Fruit fly (Drosophila melanogaster) whole organism, embryonic: ENCODE measurements around the gene Shc.

Experiments
- Abd-B ChIP-seq: fragments of 200-800 bp; sonication (Bioruptor generic); optimal IDR thresholded peaks from 2 replicates; lab custom pipeline; 2018; ENCODE audit warnings: missing biosample characterization, mild to moderate bottlenecking, missing genetic modification characterization, moderate library complexity
- Adf1 ChIP-seq: fragments of 200-800 bp; sonication (Bioruptor generic); IDR thresholded peaks from 2 replicates; pipeline ENCODE4 v1.3.6; 2022; ENCODE audit warnings: missing biosample characterization, missing genetic modification characterization
- B-H2 ChIP-seq: fragments of 200-800 bp; sonication (Bioruptor generic); optimal IDR thresholded peaks from 2 replicates; lab custom pipeline; 2018; ENCODE audit warnings: missing biosample characterization, mild to moderate bottlenecking, missing genetic modification characterization
- C15 ChIP-seq: fragments of 200-800 bp; sonication (Bioruptor generic); IDR thresholded peaks from 3 replicates; pipeline ENCODE4 v1.3.6; 2022; ENCODE audit warnings: missing biosample characterization, missing genetic modification characterization
- CG10267 ChIP-seq: fragments of 200-800 bp; sonication (Bioruptor generic); optimal IDR thresholded peaks from 2 replicates; lab custom pipeline; 2018; ENCODE audit warnings: missing biosample characterization, mild to moderate bottlenecking, missing genetic modification characterization, moderate library complexity
- CG10366 ChIP-seq: fragments of 200-800 bp; sonication (Bioruptor generic); IDR thresholded peaks from 2 replicates; pipeline ENCODE4 v1.3.6; 2022; ENCODE audit warnings: missing biosample characterization, missing genetic modification characterization
- CG11696 ChIP-seq: fragments of 200-800 bp; sonication (Bioruptor generic); IDR thresholded peaks from 2 replicates; pipeline ENCODE4 v1.3.6; 2022; ENCODE audit warnings: missing biosample characterization, missing genetic modification characterization
- CG13775 ChIP-seq: fragments of 200-800 bp; sonication (Bioruptor generic); optimal IDR thresholded peaks from 3 replicates; lab custom pipeline; 2017; ENCODE audit warnings: missing biosample characterization, mild to moderate bottlenecking, missing genetic modification characterization
- CG13894 ChIP-seq: fragments of 200-800 bp; sonication (Bioruptor generic); optimal IDR thresholded peaks from 3 replicates; lab custom pipeline; 2018; ENCODE audit warnings: missing biosample characterization, mild to moderate bottlenecking, missing genetic modification characterization, moderate library complexity
- CG1602 ChIP-seq: fragments of 200-800 bp; sonication (Bioruptor generic); optimal IDR thresholded peaks from 3 replicates; lab custom pipeline; 2016; ENCODE audit warnings: missing biosample characterization, missing genetic modification characterization
- CG16779 ChIP-seq: fragments of 200-800 bp; sonication (Bioruptor generic); IDR thresholded peaks from 2 replicates; pipeline ENCODE4 v1.3.6; 2022; ENCODE audit warnings: missing biosample characterization, missing genetic modification characterization
- CG16863 ChIP-seq: fragments of 200-800 bp; sonication (Bioruptor generic); optimal IDR thresholded peaks from 3 replicates; lab custom pipeline; 2016; ENCODE audit warnings: missing biosample characterization, missing genetic modification characterization
- CG17359 ChIP-seq: fragments of 200-800 bp; sonication (Bioruptor generic); optimal IDR thresholded peaks from 3 replicates; lab custom pipeline; 2018; ENCODE audit warnings: missing biosample characterization, mild to moderate bottlenecking, missing genetic modification characterization, moderate library complexity
- CG18619 ChIP-seq: fragments of 200-800 bp; sonication (Bioruptor generic); optimal IDR thresholded peaks from 3 replicates; lab custom pipeline; 2017; ENCODE audit warnings: missing biosample characterization, mild to moderate bottlenecking, missing genetic modification characterization
- CG2129 ChIP-seq: fragments of 200-800 bp; sonication (Bioruptor generic); IDR thresholded peaks from 2 replicates; pipeline ENCODE4 v1.3.6; 2022; ENCODE audit warnings: missing biosample characterization, missing genetic modification characterization; ENCODE audit not compliant: partially characterized antibody
- CG3281 ChIP-seq: fragments of 200-800 bp; sonication (Bioruptor generic); optimal IDR thresholded peaks from 3 replicates; lab custom pipeline; 2017; ENCODE audit warnings: missing biosample characterization, mild to moderate bottlenecking, missing genetic modification characterization
- CG34376 ChIP-seq: fragments of 200-800 bp; sonication (Bioruptor generic); optimal IDR thresholded peaks from 2 replicates; lab custom pipeline; 2018; ENCODE audit warnings: missing biosample characterization, mild to moderate bottlenecking, missing genetic modification characterization
- CG3726 ChIP-seq: fragments of 200-800 bp; sonication (Bioruptor generic); IDR thresholded peaks from 3 replicates; pipeline ENCODE4, ENCODE4 v1.3.6; 2022; ENCODE audit warnings: missing biosample characterization, missing genetic modification characterization
- CG3995 ChIP-seq: fragments of 200-800 bp; sonication (Bioruptor generic); optimal IDR thresholded peaks from 3 replicates; lab custom pipeline; 2016; ENCODE audit warnings: missing biosample characterization, missing genetic modification characterization
- CG42726 ChIP-seq: fragments of 200-800 bp; sonication (Bioruptor generic); IDR thresholded peaks from 2 replicates; pipeline ENCODE4 v1.3.6; 2022; ENCODE audit warnings: missing biosample characterization, missing genetic modification characterization; ENCODE audit not compliant: partially characterized antibody
- CG5953 ChIP-seq: fragments of 200-800 bp; sonication (Bioruptor generic); IDR thresholded peaks from 2 replicates; pipeline ENCODE4 v1.3.6; 2022; ENCODE audit warnings: missing biosample characterization, missing genetic modification characterization
- CG7357 ChIP-seq: fragments of 200-800 bp; sonication (Bioruptor generic); IDR thresholded peaks from 3 replicates; pipeline ENCODE4 v1.3.6; 2022; ENCODE audit warnings: missing biosample characterization, missing genetic modification characterization
- CG8924 ChIP-seq: fragments of 200-800 bp; optimal IDR thresholded peaks from 3 replicates; lab custom pipeline; 2019; ENCODE audit warnings: missing biosample characterization, mild to moderate bottlenecking, missing genetic modification characterization, moderate library complexity
- Chrac-16 ChIP-seq: fragments of 200-800 bp; sonication (Bioruptor generic); optimal IDR thresholded peaks from 3 replicates; lab custom pipeline; 2016; ENCODE audit warnings: missing biosample characterization, missing genetic modification characterization
- D19A ChIP-seq: fragments of 200-800 bp; optimal IDR thresholded peaks from 3 replicates; lab custom pipeline; 2019; ENCODE audit warnings: missing biosample characterization, mild to moderate bottlenecking, missing genetic modification characterization, moderate library complexity
- Dp ChIP-seq: fragments of 200-800 bp; sonication (Bioruptor generic); optimal IDR thresholded peaks from 2 replicates; lab custom pipeline; 2018; ENCODE audit warnings: missing biosample characterization, mild to moderate bottlenecking, missing genetic modification characterization, moderate library complexity
- HLHmδ ChIP-seq: fragments of 200-800 bp; sonication (Bioruptor generic); optimal IDR thresholded peaks from 2 replicates; lab custom pipeline; 2018; ENCODE audit warnings: missing biosample characterization, mild to moderate bottlenecking, missing genetic modification characterization, moderate library complexity
- Hey ChIP-seq: fragments of 200-800 bp; sonication (Bioruptor generic); optimal IDR thresholded peaks from 3 replicates; lab custom pipeline; 2018; ENCODE audit warnings: missing biosample characterization, mild to moderate bottlenecking, missing genetic modification characterization
- Mrtf ChIP-seq: fragments of 200-800 bp; sonication (Bioruptor generic); IDR thresholded peaks from 3 replicates; pipeline ENCODE4 v1.3.6; 2022; ENCODE audit warnings: missing biosample characterization, missing genetic modification characterization
- NK7.1 ChIP-seq: fragments of 200-800 bp; sonication (Bioruptor generic); optimal IDR thresholded peaks from 3 replicates; lab custom pipeline; 2016; ENCODE audit warnings: missing biosample characterization, missing genetic modification characterization
- Sry-β ChIP-seq: fragments of 200-800 bp; sonication (Bioruptor generic); optimal IDR thresholded peaks from 2 replicates; lab custom pipeline; 2018; ENCODE audit warnings: missing biosample characterization, mild to moderate bottlenecking, missing genetic modification characterization, moderate library complexity
- Ssrp ChIP-seq: fragments of 200-800 bp; sonication (Bioruptor generic); optimal IDR thresholded peaks from 2 replicates; lab custom pipeline; 2018; ENCODE audit warnings: missing biosample characterization, mild to moderate bottlenecking, missing genetic modification characterization, moderate library complexity
- Tbp ChIP-seq: fragments of >200 bp; optimal IDR thresholded peaks from 2 replicates; lab custom pipeline; 2018; ENCODE audit warnings: missing biosample characterization, missing genetic modification characterization
- ab ChIP-seq: fragments of 200-800 bp; sonication (Bioruptor generic); optimal IDR thresholded peaks from 2 replicates; lab custom pipeline; 2016; ENCODE audit warnings: missing biosample characterization, missing genetic modification characterization
- corto ChIP-seq: fragments of 200-800 bp; sonication (Bioruptor generic); optimal IDR thresholded peaks from 2 replicates; lab custom pipeline; 2016; ENCODE audit warnings: missing biosample characterization, mild to moderate bottlenecking, missing genetic modification characterization, moderate library complexity
- cwo ChIP-seq: fragments of 200-800 bp; sonication (Bioruptor generic); optimal IDR thresholded peaks from 3 replicates; lab custom pipeline; 2017; ENCODE audit warnings: missing biosample characterization, missing genetic modification characterization, mild to moderate bottlenecking, moderate library complexity, missing genetic modification reagents
- dati ChIP-seq: fragments of 200-800 bp; sonication (Bioruptor generic); IDR thresholded peaks from 2 replicates; pipeline ENCODE4 v1.3.6; 2022; ENCODE audit warnings: missing biosample characterization, missing genetic modification characterization
- ems ChIP-seq: fragments of 200-800 bp; sonication (Bioruptor generic); optimal IDR thresholded peaks from 3 replicates; lab custom pipeline; 2016; ENCODE audit warnings: missing biosample characterization, missing genetic modification characterization
- jing ChIP-seq: fragments of 200-800 bp; sonication (Bioruptor generic); optimal IDR thresholded peaks from 2 replicates; lab custom pipeline; 2018; ENCODE audit warnings: missing biosample characterization, mild to moderate bottlenecking, missing genetic modification characterization
- kah ChIP-seq: fragments of 200-800 bp; sonication (Bioruptor generic); optimal IDR thresholded peaks from 2 replicates; lab custom pipeline; 2018; ENCODE audit warnings: missing biosample characterization, mild to moderate bottlenecking, missing genetic modification characterization
- klu ChIP-seq: fragments of 200-800 bp; sonication (Bioruptor generic); IDR thresholded peaks from 2 replicates; pipeline ENCODE4 v1.3.6; 2022; ENCODE audit warnings: missing biosample characterization, missing genetic modification characterization
- lbe ChIP-seq: fragments of 200-800 bp; sonication (Bioruptor generic); optimal IDR thresholded peaks from 2 replicates; lab custom pipeline; 2016; ENCODE audit warnings: missing biosample characterization, mild to moderate bottlenecking, missing genetic modification characterization
- luna ChIP-seq: fragments of 200-800 bp; sonication (Bioruptor generic); optimal IDR thresholded peaks from 2 replicates; lab custom pipeline; 2016; ENCODE audit warnings: missing biosample characterization, missing genetic modification characterization
- p53 ChIP-seq: fragments of 200-800 bp; sonication (Bioruptor generic); optimal IDR thresholded peaks from 2 replicates; lab custom pipeline; 2016; ENCODE audit warnings: missing biosample characterization, missing genetic modification characterization
- pros ChIP-seq: fragments of 200-800 bp; sonication (Bioruptor generic); optimal IDR thresholded peaks from 3 replicates; lab custom pipeline; 2019; ENCODE audit warnings: missing biosample characterization, mild to moderate bottlenecking, missing genetic modification characterization, moderate library complexity
- repo ChIP-seq: fragments of 200-800 bp; sonication (Bioruptor generic); optimal IDR thresholded peaks from 2 replicates; lab custom pipeline; 2016; ENCODE audit warnings: missing biosample characterization, missing genetic modification characterization
- seq ChIP-seq: fragments of 200-800 bp; sonication (Bioruptor generic); IDR thresholded peaks from 2 replicates; pipeline ENCODE4 v1.3.6; 2022; ENCODE audit warnings: missing biosample characterization, missing genetic modification characterization
- sisA ChIP-seq: fragments of 200-800 bp; sonication (Bioruptor generic); IDR thresholded peaks from 2 replicates; pipeline ENCODE4 v1.3.6; 2022; ENCODE audit warnings: missing biosample characterization, missing genetic modification characterization
- sob ChIP-seq: fragments of 200-800 bp; sonication (Bioruptor generic); IDR thresholded peaks from 2 replicates; pipeline ENCODE4 v1.3.6; 2022; ENCODE audit warnings: missing biosample characterization, missing genetic modification characterization
- yki ChIP-seq: fragments of >200 bp; optimal IDR thresholded peaks from 3 replicates; lab custom pipeline; 2018

The Shc gene

DNA sequence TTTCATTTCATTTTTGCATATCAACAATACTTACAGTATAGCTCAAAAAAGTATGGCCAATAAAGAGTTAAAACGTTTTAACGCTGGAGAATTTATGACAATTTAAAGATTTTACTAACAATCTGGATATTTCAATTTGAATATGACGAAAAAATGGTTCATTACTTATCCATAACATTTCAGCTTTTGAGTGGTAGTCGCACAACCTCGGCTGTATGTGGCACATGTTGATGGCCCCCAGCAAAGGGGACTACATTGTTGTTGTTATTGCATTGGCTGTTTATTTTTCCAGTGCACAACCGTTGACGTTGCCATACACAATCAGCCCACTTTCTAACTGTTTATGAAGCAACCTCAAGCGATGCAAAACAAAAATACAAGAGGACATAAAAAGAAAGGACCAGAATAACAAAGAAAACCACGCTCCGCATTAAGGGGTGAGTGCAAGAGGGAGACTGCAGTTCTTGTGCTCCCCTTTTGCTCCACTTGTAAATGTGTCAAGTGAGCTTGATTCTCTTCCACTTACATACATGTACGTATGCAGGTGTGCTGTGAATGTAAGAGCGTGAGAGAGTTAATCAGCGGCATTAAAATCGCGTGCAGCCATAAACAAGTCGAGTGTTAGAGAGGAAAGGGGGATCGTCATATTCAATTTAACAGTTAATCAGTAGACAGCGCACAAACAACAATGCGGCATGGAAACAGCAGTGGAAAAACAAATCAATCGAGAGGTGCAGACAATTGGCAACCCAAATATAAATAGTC, 6.6 kb upstream of the Shc start (continued):
- TF ChIP-seq p53 (GFP tag; lab: Kevin White, UChicago) = no peak
- no peak for TF ChIP-seq CG2129
- peak; percentile 34 for TF ChIP-seq Ssrp (tag; lab: Kevin White, UChicago)
- TF ChIP-seq B-H2 (GFP tag; lab: Kevin White, UChicago) = no peak
- no peak for TF ChIP-seq ab (GFP tag; lab: Kevin White, UChicago)
- no peak for TF ChIP-seq CG3995 (GFP tag; lab: Kevin White, UChicago)
- no peak for TF ChIP-seq CG16779
- no peak for TF ChIP-seq kah
- peak; percentile 18 for TF ChIP-seq jing (GFP tag; lab: Kevin White, UChicago)
- TF ChIP-seq Tbp (GFP tag; lab: Kevin White, UChicago) = no peak
- peak; percentile 47 for TF ChIP-seq D19A (tag; lab: Kevin White, UChicago)
- no peak for TF ChIP-seq yki
- no peak for TF ChIP-seq Dp (GFP tag; lab: Kevin White, UChicago)
- TF ChIP-seq klu = no peak
- TF ChIP-seq Adf1 = no peak
- no peak for TF ChIP-seq pros (GFP tag; lab: Kevin White, UChicago)
- TF ChIP-seq CG10366 = peak; percentile 40
- TF ChIP-seq sob = 0 out of 2 replicates have a peak, but pooled peaks have one; percentile 7
- no peak for TF ChIP-seq luna (GFP tag; lab: Kevin White, UChicago)
- no peak for TF ChIP-seq Hey
- TF ChIP-seq lbe = peak; percentile 92
- TF ChIP-seq HLHmδ = no peak
- TF ChIP-seq dati (GFP tag; lab: Robert Waterston, UW) = no peak
- no peak for TF ChIP-seq Sry-β (GFP tag; lab: Kevin White, UChicago)
- TF ChIP-seq cwo = no peak
- TF ChIP-seq CG17359 (tag; lab: Kevin White, UChicago) = peak; percentile 66
- no peak for TF ChIP-seq CG3726
- 0 out of 2 replicates have a peak, but pooled peaks have one; percentile 12 for TF ChIP-seq CG5953 (GFP tag; lab: Robert Waterston, UW)
- TF ChIP-seq CG11696 (GFP tag; lab: Robert Waterston, UW) = peak; percentile 85
- peak; percentile 23 for TF ChIP-seq CG18619 (GFP tag; lab: Kevin White, UChicago)
- TF ChIP-seq ems (GFP tag; lab: Kevin White, UChicago) = no peak
- TF ChIP-seq CG13894 (tag; lab: Kevin White, UChicago) = no peak
- TF ChIP-seq CG7357 = no peak
- peak; percentile 40 for TF ChIP-seq CG8924 (tag; lab: Kevin White, UChicago)
- no peak for TF ChIP-seq CG42726 (GFP tag; lab: Robert Waterston, UW)
- TF ChIP-seq Mrtf (GFP tag; lab: Robert Waterston, UW) = peak; percentile 57; the same call in 1 of the 3 replicates
- TF ChIP-seq CG3281 (GFP tag; lab: Kevin White, UChicago) = peak; percentile 25
- peak; percentile 7 for TF ChIP-seq CG16863 (GFP tag; lab: Kevin White, UChicago)
- peak; percentile 53; the same call in 1 of the 2 replicates for TF ChIP-seq sisA (GFP tag; lab: Robert Waterston, UW)
- TF ChIP-seq Chrac-16 (GFP tag; lab: Kevin White, UChicago) = peak; percentile 17
- no peak for TF ChIP-seq CG1602 (GFP tag; lab: Kevin White, UChicago)
- no peak for TF ChIP-seq CG34376 (GFP tag; lab: Kevin White, UChicago)
- no peak for TF ChIP-seq C15 (GFP tag; lab: Robert Waterston, UW)
- no peak for TF ChIP-seq NK7.1 (GFP tag; lab: Kevin White, UChicago)
- TF ChIP-seq CG10267 = peak; percentile 4
- TF ChIP-seq seq (GFP tag; lab: Robert Waterston, UW) = peak; percentile 58; the same call in 1 of the 2 replicates
- peak; percentile 82 for TF ChIP-seq corto
- TF ChIP-seq Abd-B (GFP tag; lab: Kevin White, UChicago) = peak; percentile 4
- TF ChIP-seq repo (GFP tag; lab: Kevin White, UChicago) = no peak
- peak; percentile 23 for TF ChIP-seq CG13775
